Fruit fly (Drosophila melanogaster): Measurements from ENCODE around the gene CG17672.

The CG17672 gene

DNA sequence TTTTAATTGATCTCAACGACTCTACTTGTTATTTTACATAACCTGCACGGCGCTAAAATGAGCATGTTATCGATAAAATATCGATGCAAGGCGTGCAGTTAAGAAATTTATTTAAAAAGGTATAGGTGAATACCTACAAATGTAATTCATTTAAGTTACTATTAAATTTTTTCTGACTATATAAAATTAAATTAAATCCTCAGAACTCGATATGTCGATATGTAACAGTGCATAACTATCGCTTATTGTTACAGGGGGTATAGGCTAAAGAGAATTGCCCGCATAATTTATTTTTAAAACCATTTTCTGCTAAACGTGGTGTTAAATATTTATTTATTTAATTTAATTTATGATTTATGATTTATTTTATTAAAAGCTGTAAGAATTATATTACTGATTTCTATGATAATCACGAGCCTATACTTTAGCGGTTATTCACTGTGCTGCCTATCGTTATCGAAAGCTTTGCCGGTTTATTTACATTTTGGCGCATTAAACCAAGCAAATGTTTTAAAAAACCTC lies 10.9 kb upstream of the CG17672 start, which contains the start of the genes mRpL20 and Icmt (continued):
- TF ChIP-seq CG15514 (GFP tag; optimal IDR thresholded peaks at IDR 0.05) (peak; percentile 74), run (tag; optimal IDR thresholded peaks at IDR 0.05) (peak; percentile 93), gt (GFP tag; IDR thresholded peaks at IDR 0.05) (peak; percentile 93), CG3163 (GFP tag; optimal IDR thresholded peaks at IDR 0.05) (no peak), twi (tag; optimal IDR thresholded peaks at IDR 0.05) (peak; percentile 85), ash1 (GFP tag; optimal IDR thresholded peaks at IDR 0.05) (no peak), D (optimal IDR thresholded peaks at IDR 0.05) (no peak), D (GFP tag; optimal IDR thresholded peaks at IDR 0.05) (peak; percentile 64), cato (GFP tag; optimal IDR thresholded peaks at IDR 0.05; ENCODE audit: borderline replicate concordance) (peak; percentile 78), Deaf1 (tag; optimal IDR thresholded peaks at IDR 0.05) (peak; percentile 73), Asciz (GFP tag; optimal IDR thresholded peaks at IDR 0.05) (peak; percentile 79), fd64A (GFP tag; optimal IDR thresholded peaks at IDR 0.05) (no peak), CG5245 (GFP tag; optimal IDR thresholded peaks at IDR 0.05) (peak; percentile 40), CG18011 (GFP tag; optimal IDR thresholded peaks at IDR 0.05) (peak; percentile 45), toy (GFP tag; IDR thresholded peaks at IDR 0.05) (peak; percentile 94), CG17359 (tag; optimal IDR thresholded peaks at IDR 0.05) (peak; percentile 91), CG2116 (GFP tag; optimal IDR thresholded peaks at IDR 0.05) (peak; percentile 83), CG7271 (tag; optimal IDR thresholded peaks at IDR 0.05) (peak; percentile 71), row (GFP tag; IDR thresholded peaks at IDR 0.05) (peak; percentile 99), NC2α (GFP tag; optimal IDR thresholded peaks at IDR 0.05) (no peak), Lim3 (GFP tag; IDR thresholded peaks at IDR 0.05) (peak; percentile 56; the same call in 1 of the 2 replicates), chm (GFP tag; IDR thresholded peaks at IDR 0.05) (peak; percentile 88), CG12236 (GFP tag; optimal IDR thresholded peaks at IDR 0.05) (no peak), zen2 (GFP tag; IDR thresholded peaks at IDR 0.05; ENCODE audit: partially characterized antibody) (no peak; the same call in 1 of the 3 replicates), chif (GFP tag; optimal IDR thresholded peaks at IDR 0.05) (peak in 1 of 2 experiments; percentile 45), dimm (GFP tag; IDR thresholded peaks at IDR 0.05) (peak; percentile 84), H15 (GFP tag; IDR thresholded peaks at IDR 0.05) (peak; percentile 96), crp (GFP tag; optimal IDR thresholded peaks at IDR 0.05) (peak in 1 of 2 experiments; percentile 54), NfI (GFP tag; optimal IDR thresholded peaks at IDR 0.05) (peak; percentile 92), Mes4 (GFP tag; optimal IDR thresholded peaks at IDR 0.05) (no peak), Oaz (GFP tag; IDR thresholded peaks at IDR 0.05) (peak; percentile 93), CG2120 (GFP tag; optimal IDR thresholded peaks at IDR 0.05) (peak; percentile 88), pfk (GFP tag; optimal IDR thresholded peaks at IDR 0.05) (no peak), sens-2 (GFP tag; IDR thresholded peaks at IDR 0.05) (peak; percentile 80), Med (GFP tag) (peak; percentile 82), CG4404 (GFP tag; IDR thresholded peaks at IDR 0.05) (peak; percentile 89), CG31365 (tag; optimal IDR thresholded peaks at IDR 0.05) (peak; percentile 1), CG1233 (GFP tag; optimal IDR thresholded peaks at IDR 0.05) (peak; percentile 88), CG2712 (tag; optimal IDR thresholded peaks at IDR 0.05) (peak; percentile 95), Lpt (GFP tag; optimal IDR thresholded peaks at IDR 0.05) (no peak), CG13894 (tag; optimal IDR thresholded peaks at IDR 0.05) (peak; percentile 85), CG13624 (GFP tag; optimal IDR thresholded peaks at IDR 0.05) (peak; percentile 33), pros (GFP tag; optimal IDR thresholded peaks at IDR 0.05) (no peak), CG18764 (GFP tag; optimal IDR thresholded peaks at IDR 0.05) (peak; percentile 56), MBD-R2 (GFP tag; IDR thresholded peaks at IDR 0.05) (peak; percentile 87), CG16815 (GFP tag; optimal IDR thresholded peaks at IDR 0.05) (peak; percentile 88), CG1602 (GFP tag; optimal IDR thresholded peaks at IDR 0.05) (peak; percentile 92), lov (optimal IDR thresholded peaks at IDR 0.05) (no peak), lov (GFP tag; IDR thresholded peaks at IDR 0.05) (peak; percentile 91), Adf1 (GFP tag; IDR thresholded peaks at IDR 0.05) (peak; percentile 82), dmrt11E (tag; optimal IDR thresholded peaks at IDR 0.05) (peak; percentile 84)

Data from whole organism, embryonic.